Worm (Caenorhabditis elegans) whole organism, L2 larva: Measurements from ENCODE around the gene clec-58.
A peak's percentile ranks its signal among the peaks of the same experiment; 100 is the strongest.

Source experiments
- C34F6.9 ChIP-seq: fragments of 150-350 bp; optimal IDR thresholded peaks from 2 replicates; lab custom pipeline; 2014; ENCODE audit warnings: missing biosample characterization, missing genetic modification characterization
- F13H6.1 ChIP-seq: sonication (generic microtip); optimal IDR thresholded peaks from 2 replicates; lab custom pipeline; 2016; ENCODE audit warnings: missing genetic modification characterization, missing compliant biosample characterization
- R02D3.7 ChIP-seq: fragments of 150-350 bp; optimal IDR thresholded peaks from 2 replicates; lab custom pipeline; 2014; ENCODE audit warnings: missing biosample characterization, missing genetic modification characterization
- Y55F3AM.14 ChIP-seq: fragments of 200-800 bp; sonication (Bioruptor generic); optimal IDR thresholded peaks from 2 replicates; lab custom pipeline; 2018; ENCODE audit warnings: mild to moderate bottlenecking, missing genetic modification characterization, missing compliant biosample characterization
- ZK546.5 ChIP-seq: sonication (generic microtip); optimal IDR thresholded peaks from 2 replicates; lab custom pipeline; 2017; ENCODE audit warnings: missing biosample characterization, missing genetic modification characterization
- alr-1 ChIP-seq: fragments of 150-350 bp; optimal IDR thresholded peaks from 2 replicates; lab custom pipeline; 2014; ENCODE audit warnings: missing biosample characterization, missing genetic modification characterization
- aly-2 ChIP-seq: fragments of 150-350 bp; optimal IDR thresholded peaks from 2 replicates; lab custom pipeline; 2014; ENCODE audit warnings: missing biosample characterization, missing genetic modification characterization
- blmp-1 ChIP-seq: sonication (generic microtip); optimal IDR thresholded peaks from 2 replicates; lab custom pipeline; 2017; ENCODE audit warnings: missing genetic modification characterization, mild to moderate bottlenecking, missing compliant biosample characterization, antibody characterized with exemption, moderate library complexity; ENCODE audit not compliant: insufficient read depth
- ceh-16 ChIP-seq: fragments of 150-350 bp; optimal IDR thresholded peaks from 2 replicates; lab custom pipeline; 2014; ENCODE audit warnings: missing biosample characterization, missing genetic modification characterization
- ceh-82 ChIP-seq: fragments of 150-350 bp; optimal IDR thresholded peaks from 2 replicates; lab custom pipeline; 2014; ENCODE audit warnings: missing biosample characterization, missing genetic modification characterization
- dmd-4 ChIP-seq: sonication (generic microtip); optimal IDR thresholded peaks from 2 replicates; lab custom pipeline; 2017; ENCODE audit warnings: missing biosample characterization, missing genetic modification characterization
- egl-27 ChIP-seq: sonication (generic microtip); optimal IDR thresholded peaks from 3 replicates; lab custom pipeline; 2017; ENCODE audit warnings: missing biosample characterization, missing genetic modification reagents, missing genetic modification characterization
- elt-1 ChIP-seq: fragments of 150-350 bp; optimal IDR thresholded peaks from 2 replicates; lab custom pipeline; 2014; ENCODE audit warnings: missing biosample characterization, missing genetic modification characterization
- elt-3 ChIP-seq: sonication (generic microtip); optimal IDR thresholded peaks from 2 replicates; lab custom pipeline; 2017; ENCODE audit warnings: missing biosample characterization, missing genetic modification characterization
- fos-1 ChIP-seq: fragments of 150-350 bp; optimal IDR thresholded peaks from 2 replicates; lab custom pipeline; 2014; ENCODE audit warnings: missing biosample characterization, missing genetic modification characterization
- gmeb-1 ChIP-seq: fragments of 150-350 bp; optimal IDR thresholded peaks from 2 replicates; lab custom pipeline; 2014; ENCODE audit warnings: missing biosample characterization, missing genetic modification characterization
- lin-11 ChIP-seq: fragments of 150-350 bp; sonication (generic microtip); optimal IDR thresholded peaks from 2 replicates; lab custom pipeline; 2014; ENCODE audit warnings: missing biosample characterization, missing genetic modification characterization, inconsistent platforms, mixed read lengths
- lin-13 ChIP-seq: fragments of 150-350 bp; optimal IDR thresholded peaks from 2 replicates; lab custom pipeline; 2014; ENCODE audit warnings: missing biosample characterization, missing genetic modification reagents, missing genetic modification characterization
- lin-39 ChIP-seq: fragments of 150-350 bp; optimal IDR thresholded peaks from 2 replicates; lab custom pipeline; 2014; ENCODE audit warnings: missing biosample characterization, missing genetic modification reagents, missing genetic modification characterization
- lsy-2 ChIP-seq, 2 experiments: fragments of 150-350 bp in 1 of 2; sonication (generic microtip) in 1 of 2; optimal IDR thresholded peaks; 2 replicates each; lab custom pipeline; 2014 to 2017; ENCODE audit warnings: missing biosample characterization in 2 of 2, missing genetic modification characterization in 2 of 2
- mbf-1 ChIP-seq: sonication (generic microtip); optimal IDR thresholded peaks from 2 replicates; lab custom pipeline; 2017; ENCODE audit warnings: missing biosample characterization, missing genetic modification characterization
- mdl-1 ChIP-seq, 2 experiments: fragments of 150-350 bp in 1 of 2; sonication (generic microtip) in 1 of 2; optimal IDR thresholded peaks; 2 replicates each; lab custom pipeline; 2017; ENCODE audit warnings: missing biosample characterization in 2 of 2, missing genetic modification characterization in 2 of 2
- nhr-10 ChIP-seq: sonication (generic microtip); optimal IDR thresholded peaks from 2 replicates; lab custom pipeline; 2017; ENCODE audit warnings: missing biosample characterization, missing genetic modification characterization
- nhr-11 ChIP-seq: fragments of 150-350 bp; optimal IDR thresholded peaks from 2 replicates; lab custom pipeline; 2014; ENCODE audit warnings: missing biosample characterization, missing genetic modification characterization
- nhr-21 ChIP-seq: fragments of 150-350 bp; optimal IDR thresholded peaks from 2 replicates; lab custom pipeline; 2014; ENCODE audit warnings: missing biosample characterization, missing genetic modification characterization
- nhr-237 ChIP-seq: fragments of 150-350 bp; optimal IDR thresholded peaks from 2 replicates; lab custom pipeline; 2014; ENCODE audit warnings: missing biosample characterization, missing genetic modification characterization
- nhr-25 ChIP-seq: fragments of 150-350 bp; sonication (generic microtip); optimal IDR thresholded peaks from 3 replicates; lab custom pipeline; 2014; ENCODE audit warnings: missing biosample characterization, missing genetic modification characterization
- nhr-6 ChIP-seq: fragments of 150-350 bp; optimal IDR thresholded peaks from 2 replicates; lab custom pipeline; 2014; ENCODE audit warnings: missing biosample characterization, missing genetic modification characterization
- nhr-77 ChIP-seq: fragments of 150-350 bp; optimal IDR thresholded peaks from 2 replicates; lab custom pipeline; 2014; ENCODE audit warnings: missing biosample characterization, missing genetic modification characterization
- peb-1 ChIP-seq: fragments of 150-350 bp; optimal IDR thresholded peaks from 2 replicates; lab custom pipeline; 2014; ENCODE audit warnings: missing biosample characterization, missing genetic modification characterization
- sem-4 ChIP-seq: fragments of 150-350 bp; optimal IDR thresholded peaks from 2 replicates; lab custom pipeline; 2014; ENCODE audit warnings: missing biosample characterization, missing genetic modification reagents, missing genetic modification characterization
- skn-1 ChIP-seq: sonication (generic microtip); optimal IDR thresholded peaks from 2 replicates; lab custom pipeline; 2017; ENCODE audit warnings: missing biosample characterization, missing genetic modification characterization
- sma-3 ChIP-seq: sonication (generic microtip); optimal IDR thresholded peaks from 2 replicates; lab custom pipeline; 2016; ENCODE audit warnings: missing genetic modification reagents, missing genetic modification characterization, missing compliant biosample characterization
- sma-9 ChIP-seq, 2 experiments: fragments of 150-350 bp in 1 of 2; sonication (generic microtip) in 1 of 2; optimal IDR thresholded peaks; 2 replicates each; lab custom pipeline; 2014 to 2016; ENCODE audit warnings: missing genetic modification characterization in 2 of 2, mild to moderate bottlenecking in 1 of 2, missing biosample characterization in 1 of 2, missing compliant biosample characterization in 1 of 2, missing genetic modification reagents in 1 of 2, moderate library complexity in 1 of 2
- unc-39 ChIP-seq: fragments of 150-350 bp; optimal IDR thresholded peaks from 2 replicates; lab custom pipeline; 2014; ENCODE audit warnings: missing biosample characterization, missing genetic modification characterization
- unc-55 ChIP-seq: fragments of 150-350 bp; sonication (generic microtip); optimal IDR thresholded peaks from 3 replicates; lab custom pipeline; 2014; ENCODE audit warnings: missing biosample characterization, missing genetic modification reagents, missing genetic modification characterization
- unc-62 ChIP-seq: fragments of 150-350 bp; optimal IDR thresholded peaks from 2 replicates; lab custom pipeline; 2014; ENCODE audit warnings: missing biosample characterization, missing genetic modification reagents, missing genetic modification characterization
- zag-1 ChIP-seq: fragments of 150-350 bp; optimal IDR thresholded peaks from 2 replicates; lab custom pipeline; 2014; ENCODE audit warnings: missing biosample characterization, missing genetic modification characterization
- ztf-1 ChIP-seq: fragments of 200-800 bp; sonication (Bioruptor generic); conservative IDR thresholded peaks from 2 replicates; pipeline ENCODE4 v1.3.6; 2022; ENCODE audit warnings: missing genetic modification characterization, missing compliant biosample characterization
- ztf-11 ChIP-seq: sonication (generic microtip); optimal IDR thresholded peaks from 2 replicates; lab custom pipeline; 2017; ENCODE audit warnings: missing biosample characterization, missing genetic modification characterization
- ztf-4 ChIP-seq: fragments of 150-350 bp; optimal IDR thresholded peaks from 2 replicates; lab custom pipeline; 2014; ENCODE audit warnings: missing biosample characterization, missing genetic modification characterization

The clec-58 gene

DNA sequence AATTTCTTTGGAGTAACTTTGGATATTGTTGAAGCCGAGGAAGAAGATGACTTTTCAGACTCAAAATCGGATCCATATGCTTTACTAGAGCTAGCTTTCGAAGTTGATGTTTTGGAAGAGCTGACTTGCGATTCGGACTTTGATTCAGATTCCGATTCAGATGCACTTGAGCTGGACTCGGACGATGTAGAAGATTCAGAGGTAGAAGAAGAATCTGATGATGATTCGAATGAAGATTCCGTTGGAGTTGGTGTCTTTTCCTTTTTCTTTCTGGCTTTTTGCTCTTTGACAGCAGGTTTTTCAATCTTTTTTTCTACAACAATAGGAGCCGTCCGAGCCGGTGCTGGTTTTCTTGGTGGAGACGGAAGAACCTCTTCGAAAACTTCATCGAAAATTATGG is 32.0 kb upstream of the clec-58 start:
- TF ChIP-seq egl-27 (tag; lab: Kevin White, UChicago) (no peak), elt-1 (tag; lab: Kevin White, UChicago) (no peak), nhr-6 (tag; lab: Kevin White, UChicago) (no peak), zag-1 (tag; lab: Kevin White, UChicago) (no peak), nhr-77 (tag; lab: Kevin White, UChicago) (no peak), unc-39 (no peak), fos-1 (tag; lab: Kevin White, UChicago) (no peak), elt-3 (tag; lab: Kevin White, UChicago) (no peak)

DNA sequence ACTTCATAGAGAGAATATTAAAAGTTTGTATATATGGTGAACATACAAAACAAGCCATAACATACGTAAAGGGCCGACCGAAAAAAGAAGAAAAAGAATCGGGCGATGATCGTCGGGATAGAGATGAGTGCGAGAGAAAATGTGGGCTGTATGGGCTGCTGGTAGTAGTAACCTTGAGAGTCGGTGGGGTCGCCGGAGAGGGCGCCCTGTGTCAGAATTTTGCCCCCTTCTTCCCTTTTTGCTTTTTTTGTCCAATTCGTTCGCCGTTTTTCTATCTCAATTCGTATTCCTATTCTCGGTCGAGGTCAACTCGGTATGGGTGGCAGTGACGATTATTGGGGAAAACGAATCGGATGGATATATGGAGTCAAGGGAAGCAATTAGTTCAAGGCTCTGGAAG is 30.0 kb upstream of the clec-58 start:
- TF ChIP-seq egl-27 (tag; lab: Kevin White, UChicago) (no peak), nhr-25 (tag; lab: Kevin White, UChicago) (peak; percentile 1), elt-1 (tag; lab: Kevin White, UChicago) (no peak), ceh-16 (tag; lab: Kevin White, UChicago) (peak; percentile 25), sma-9 (GFP tag; optimal IDR thresholded peaks at IDR 0.05; lab: Kevin White, UChicago) (peak; percentile 33), sma-9 (tag; optimal IDR thresholded peaks at IDR 0.05; lab: Kevin White, UChicago) (no peak), mdl-1 (tag; optimal IDR thresholded peaks at IDR 0.05; lab: Kevin White, UChicago) (no peak), ztf-4 (tag; lab: Kevin White, UChicago) (no peak), unc-39 (no peak)

DNA sequence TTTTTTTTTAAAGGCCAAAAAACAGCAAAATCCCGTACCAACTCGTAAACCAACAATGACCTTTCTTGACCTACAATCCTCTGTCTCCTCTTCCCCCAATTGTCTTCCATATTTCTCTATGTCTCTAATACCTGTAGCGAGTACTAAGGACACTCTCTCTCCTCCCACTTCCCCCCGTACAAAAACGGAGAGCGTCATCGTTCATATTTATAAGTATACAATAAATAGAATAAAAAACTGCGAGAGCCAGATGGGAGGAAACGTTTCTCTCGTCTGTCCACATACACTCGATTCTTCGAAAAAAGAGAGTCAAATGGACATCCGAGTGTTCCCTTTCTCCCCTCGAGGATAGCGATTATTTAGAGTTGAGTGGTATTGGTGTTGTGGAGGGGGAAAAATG is 28.8 kb upstream of the clec-58 start:
- TF ChIP-seq nhr-6 (tag; lab: Kevin White, UChicago), result peak; percentile 25
- no peak for TF ChIP-seq nhr-77 (tag; lab: Kevin White, UChicago)
- peak; percentile 44 for TF ChIP-seq sma-9 (GFP tag; optimal IDR thresholded peaks at IDR 0.05; lab: Kevin White, UChicago)
- no peak for TF ChIP-seq sma-9 (tag; optimal IDR thresholded peaks at IDR 0.05; lab: Kevin White, UChicago)
- no peak for TF ChIP-seq fos-1 (tag; lab: Kevin White, UChicago)
- peak; percentile 0 for TF ChIP-seq sem-4 (tag; lab: Kevin White, UChicago)
- TF ChIP-seq unc-55 (GFP tag; lab: Kevin White, UChicago), result peak; percentile 13
- TF ChIP-seq F13H6.1 (tag; lab: Kevin White, UChicago), result peak; percentile 30
- TF ChIP-seq nhr-25 (tag; lab: Kevin White, UChicago), result peak; percentile 3
- peak; percentile 14 for TF ChIP-seq egl-27 (tag; lab: Kevin White, UChicago)
- no peak for TF ChIP-seq ztf-1 (GFP tag; lab: Robert Waterston, UW)
- TF ChIP-seq C34F6.9 (tag; lab: Kevin White, UChicago), result peak; percentile 23

DNA sequence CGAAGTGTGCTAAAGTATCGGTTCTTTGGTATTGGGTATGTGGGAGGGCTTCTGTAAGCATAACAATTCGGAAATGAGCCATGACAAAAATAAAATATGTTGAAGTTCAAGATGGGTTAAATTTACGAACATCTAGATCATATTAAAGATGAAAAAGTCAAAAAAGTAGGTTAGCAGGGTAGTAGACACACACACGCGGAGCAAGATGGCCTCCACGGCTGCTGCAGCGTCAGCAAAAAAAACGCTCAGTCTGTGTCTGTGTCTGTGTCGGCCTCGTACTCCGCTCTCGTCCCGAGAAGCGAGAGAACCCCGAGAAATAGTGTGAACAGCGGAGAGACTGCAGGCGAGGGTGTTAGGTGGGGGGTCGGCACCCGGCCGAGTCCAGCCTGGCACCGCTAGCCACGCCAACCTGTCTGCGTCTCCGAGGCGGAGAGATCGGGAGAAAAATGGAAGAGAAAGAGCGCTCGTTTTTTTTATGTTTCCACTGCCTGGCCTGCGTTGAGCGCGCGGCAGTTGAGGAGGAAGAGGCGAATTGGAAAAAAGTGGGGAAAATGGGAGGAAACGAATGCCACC is 26.6 kb upstream of the clec-58 start, which contains the start of gene myrf-1:
Gene myrf-1, minus strand, starts transcription at position 51 of the 573 bp plus-strand sequence.
- peak; percentile 84 for TF ChIP-seq fos-1 (tag; lab: Kevin White, UChicago)
- TF ChIP-seq F13H6.1 (tag; lab: Kevin White, UChicago), result peak; percentile 97
- TF ChIP-seq elt-1 (tag; lab: Kevin White, UChicago), result peak; percentile 28
- no peak for TF ChIP-seq ztf-11 (tag; lab: Kevin White, UChicago)
- TF ChIP-seq dmd-4 (tag; lab: Kevin White, UChicago), result no peak
- peak; percentile 86 for TF ChIP-seq lin-11
- no peak for TF ChIP-seq nhr-11 (tag; lab: Kevin White, UChicago)
- TF ChIP-seq sma-9 (GFP tag; optimal IDR thresholded peaks at IDR 0.05; lab: Kevin White, UChicago), result peak; percentile 93
- no peak for TF ChIP-seq sma-9 (tag; optimal IDR thresholded peaks at IDR 0.05; lab: Kevin White, UChicago)
- peak; percentile 85 for TF ChIP-seq C34F6.9 (tag; lab: Kevin White, UChicago)
- TF ChIP-seq nhr-77 (tag; lab: Kevin White, UChicago), result no peak
- peak; percentile 50 for TF ChIP-seq blmp-1 (tag; lab: Kevin White, UChicago)
- no peak for TF ChIP-seq nhr-237 (tag; lab: Kevin White, UChicago)
- TF ChIP-seq skn-1 (tag; lab: Kevin White, UChicago), result no peak
- peak; percentile 85 for TF ChIP-seq sma-3 (GFP tag; lab: Kevin White, UChicago)
- no peak for TF ChIP-seq lin-39
- no peak for TF ChIP-seq ztf-1 (GFP tag; lab: Robert Waterston, UW)
- peak; percentile 86 for TF ChIP-seq egl-27 (tag; lab: Kevin White, UChicago)
- TF ChIP-seq lsy-2 (tag; optimal IDR thresholded peaks at IDR 0.05; lab: Kevin White, UChicago), result peak; percentile 39 to 81
- TF ChIP-seq aly-2 (tag; lab: Kevin White, UChicago), result no peak
- peak; percentile 64 to 85 for TF ChIP-seq mdl-1 (tag; optimal IDR thresholded peaks at IDR 0.05; lab: Kevin White, UChicago)
- peak; percentile 63 for TF ChIP-seq nhr-25 (tag; lab: Kevin White, UChicago)
- TF ChIP-seq Y55F3AM.14 (GFP tag; lab: Kevin White, UChicago), result peak; percentile 84
- TF ChIP-seq unc-39, result no peak
- TF ChIP-seq alr-1 (tag; lab: Kevin White, UChicago), result no peak
- peak; percentile 71 for TF ChIP-seq gmeb-1 (tag; lab: Kevin White, UChicago)
- TF ChIP-seq elt-3 (tag; lab: Kevin White, UChicago), result no peak
- TF ChIP-seq unc-62 (GFP tag; lab: Kevin White, UChicago), result no peak
- TF ChIP-seq unc-55 (GFP tag; lab: Kevin White, UChicago), result peak; percentile 80
- TF ChIP-seq nhr-21 (tag; lab: Kevin White, UChicago), result peak; percentile 82
- no peak for TF ChIP-seq ZK546.5 (tag; lab: Kevin White, UChicago)
- no peak for TF ChIP-seq nhr-6 (tag; lab: Kevin White, UChicago)
- TF ChIP-seq mbf-1 (tag; lab: Kevin White, UChicago), result no peak
- no peak for TF ChIP-seq ceh-82 (tag; lab: Kevin White, UChicago)
- peak; percentile 93 for TF ChIP-seq zag-1 (tag; lab: Kevin White, UChicago)
- no peak for TF ChIP-seq R02D3.7 (tag; lab: Kevin White, UChicago)
- TF ChIP-seq peb-1 (tag; lab: Kevin White, UChicago), result peak; percentile 92
- peak; percentile 74 for TF ChIP-seq ceh-16 (tag; lab: Kevin White, UChicago)
- TF ChIP-seq nhr-10 (tag; lab: Kevin White, UChicago), result no peak
- peak; percentile 79 for TF ChIP-seq sem-4 (tag; lab: Kevin White, UChicago)
- peak; percentile 72 for TF ChIP-seq lin-13 (GFP tag; lab: Kevin White, UChicago)
